Worm (Caenorhabditis elegans) whole organism, midembryonic: ENCODE measurements around the gene K11G12.6.

Experiments
- T22C8.4 ChIP-seq: fragments of 200-800 bp; sonication (Bioruptor generic); IDR thresholded peaks from 2 replicates; pipeline ENCODE4 v1.3.6; 2022; ENCODE audit warnings: missing genetic modification characterization, missing compliant biosample characterization
- cog-1 ChIP-seq: sonication (generic microtip); optimal IDR thresholded peaks from 2 replicates; lab custom pipeline; 2016; ENCODE audit warnings: missing genetic modification characterization, missing compliant biosample characterization
- flt-1 ChIP-seq: fragments of 200-800 bp; sonication (Bioruptor generic); IDR thresholded peaks from 2 replicates; pipeline ENCODE4 v1.3.6; 2022; ENCODE audit warnings: missing genetic modification characterization, missing compliant biosample characterization
- klf-2 ChIP-seq: fragments of 200-800 bp; sonication (Bioruptor generic); conservative IDR thresholded peaks from 2 replicates; pipeline ENCODE4 v1.3.6; 2022; ENCODE audit warnings: missing genetic modification reagents, missing genetic modification characterization, missing compliant biosample characterization
- med-1 ChIP-seq: sonication (generic microtip); optimal IDR thresholded peaks from 2 replicates; lab custom pipeline; 2017; ENCODE audit warnings: missing genetic modification characterization, mild to moderate bottlenecking, missing compliant biosample characterization, antibody characterized with exemption, missing genetic modification reagents; ENCODE audit not compliant: insufficient read depth
- ref-1 ChIP-seq: fragments of 200-800 bp; sonication (Bioruptor generic); conservative IDR thresholded peaks from 2 replicates; pipeline ENCODE4 v1.3.6; 2022; ENCODE audit warnings: missing genetic modification reagents, missing genetic modification characterization, missing compliant biosample characterization
- tab-1 ChIP-seq: fragments of 200-800 bp; sonication (Bioruptor generic); IDR thresholded peaks from 2 replicates; pipeline ENCODE4 v1.3.6; 2022; ENCODE audit warnings: missing genetic modification characterization, missing compliant biosample characterization
- ztf-23 ChIP-seq: fragments of 200-800 bp; sonication (Bioruptor generic); IDR thresholded peaks from 2 replicates; pipeline ENCODE4 v1.3.6; 2022; ENCODE audit warnings: missing genetic modification reagents, missing genetic modification characterization, missing compliant biosample characterization
- ztf-29 ChIP-seq: fragments of 200-800 bp; sonication (Bioruptor generic); IDR thresholded peaks from 2 replicates; pipeline ENCODE4 v1.3.6; 2022; ENCODE audit warnings: missing genetic modification reagents, missing genetic modification characterization, missing compliant biosample characterization

K11G12.6 gene

DNA sequence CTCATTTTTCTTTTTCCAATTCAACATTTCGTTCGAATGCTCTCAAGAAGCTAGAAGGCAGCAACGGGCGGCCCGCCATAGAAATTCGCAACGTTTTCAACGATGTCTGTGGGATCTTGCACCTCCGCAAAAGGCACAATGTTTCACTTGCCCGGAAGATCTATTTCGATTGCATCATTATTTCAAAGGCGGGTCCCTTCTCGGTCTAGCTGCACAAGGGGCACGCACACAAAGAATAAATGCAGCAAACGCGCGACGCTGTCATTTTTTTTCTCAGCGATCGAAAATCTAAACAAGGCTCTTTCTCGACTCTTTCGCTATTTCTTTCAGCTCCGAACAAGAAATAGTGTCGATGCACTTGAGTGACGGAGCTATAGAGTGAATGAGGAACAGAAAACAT lies 15.5 kb upstream of the K11G12.6 start:
- TF ChIP-seq flt-1: no peak
- TF ChIP-seq tab-1 (GFP tag; lab: Robert Waterston, UW): no peak
- no peak for TF ChIP-seq klf-2
- TF ChIP-seq ref-1 (GFP tag; lab: Robert Waterston, UW): no peak

ce11 chrX:6744537-6744936 lies 15.1 kb upstream of the K11G12.6 start:
- no peak for TF ChIP-seq ztf-29 (GFP tag; lab: Robert Waterston, UW)
- no peak for TF ChIP-seq flt-1
- TF ChIP-seq med-1 (GFP tag; lab: Kevin White, UChicago): no peak
- no peak for TF ChIP-seq cog-1 (tag; lab: Kevin White, UChicago)
- TF ChIP-seq ztf-23 (GFP tag; lab: Robert Waterston, UW): no peak
- TF ChIP-seq ref-1 (GFP tag; lab: Robert Waterston, UW): no peak
- TF ChIP-seq klf-2: no peak

ce11 chrX:6743853-6744346 lies 14.4 kb upstream of the K11G12.6 start:
- peak; percentile 14 for TF ChIP-seq cog-1 (tag; lab: Kevin White, UChicago)
- TF ChIP-seq ztf-29 (GFP tag; lab: Robert Waterston, UW): no peak

ce11 chrX:6743344-6743743 lies 13.9 kb upstream of the K11G12.6 start:
- TF ChIP-seq ztf-29 (GFP tag; lab: Robert Waterston, UW) (no peak), med-1 (GFP tag; lab: Kevin White, UChicago) (no peak), T22C8.4 (GFP tag; lab: Robert Waterston, UW) (no peak), flt-1 (no peak), ztf-23 (GFP tag; lab: Robert Waterston, UW) (no peak), cog-1 (tag; lab: Kevin White, UChicago) (no peak), klf-2 (no peak)

DNA sequence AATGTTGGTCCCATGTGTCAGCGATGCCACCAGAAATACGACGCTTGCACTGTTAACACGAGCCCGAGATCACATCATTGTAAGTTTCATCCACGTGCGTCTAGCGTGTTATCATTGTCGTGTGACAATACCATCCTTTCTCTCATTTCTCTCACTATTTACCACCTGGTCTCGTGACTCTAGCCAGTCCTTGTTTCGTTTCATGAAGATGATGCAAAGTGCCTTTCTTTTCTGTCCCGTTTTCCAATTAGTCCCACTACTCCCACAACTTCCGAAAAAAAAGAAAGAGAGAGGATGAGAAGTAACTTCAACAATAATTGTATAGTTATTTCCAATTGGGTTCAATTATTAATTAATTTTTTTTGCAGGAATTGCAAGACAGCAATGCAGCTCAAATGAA lies 13.4 kb upstream of the K11G12.6 start:
- TF ChIP-seq flt-1 (no peak), tab-1 (GFP tag; lab: Robert Waterston, UW) (no peak), med-1 (GFP tag; lab: Kevin White, UChicago) (no peak), klf-2 (no peak), ref-1 (GFP tag; lab: Robert Waterston, UW) (no peak)

DNA sequence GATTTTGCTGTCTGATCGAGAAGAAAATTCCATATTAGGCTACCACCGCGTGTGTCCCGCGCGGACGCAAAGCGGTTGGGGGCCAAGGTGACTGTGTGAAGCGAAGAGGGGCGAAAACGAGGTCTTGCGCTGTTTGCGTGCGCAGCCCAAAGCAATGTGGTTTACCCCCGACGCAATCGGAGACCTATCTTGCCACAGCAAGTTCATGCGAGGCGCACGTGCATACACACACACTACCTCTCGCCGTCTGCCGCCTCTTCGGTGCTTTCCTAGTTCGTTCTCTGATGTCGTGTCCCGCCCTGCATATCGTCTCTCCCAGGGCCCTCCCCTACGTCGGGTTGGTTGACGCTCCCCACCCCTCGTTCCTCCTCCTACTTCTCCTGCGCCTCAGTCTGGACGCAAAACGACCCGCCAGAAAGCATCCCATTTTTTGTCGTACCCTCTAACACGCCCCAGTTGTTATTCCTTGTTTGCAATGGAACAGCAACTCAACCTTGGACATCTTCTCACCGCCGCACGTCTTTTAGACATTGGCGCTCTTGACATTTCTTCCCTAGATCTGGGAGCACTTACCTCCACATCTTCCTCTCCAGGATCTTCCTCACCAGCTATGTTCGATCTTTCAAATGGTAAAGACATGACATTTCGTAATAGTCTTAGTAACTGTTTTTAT lies 12.7 kb upstream of the K11G12.6 start, which contains the start of gene mdl-1:
mdl-1 (plus strand) TSS at position 341 of the 673 bp plus-strand sequence.
- TF ChIP-seq T22C8.4 (GFP tag; lab: Robert Waterston, UW) (no peak), ztf-29 (GFP tag; lab: Robert Waterston, UW) (peak; percentile 45; the same call in 1 of the 2 replicates), flt-1 (peak; percentile 79), cog-1 (tag; lab: Kevin White, UChicago) (peak; percentile 90), med-1 (GFP tag; lab: Kevin White, UChicago) (no peak)

ce11 chrX:6741532-6741931 lies 12.1 kb upstream of the K11G12.6 start:
- no peak for TF ChIP-seq flt-1
- TF ChIP-seq tab-1 (GFP tag; lab: Robert Waterston, UW): no peak
- TF ChIP-seq ztf-29 (GFP tag; lab: Robert Waterston, UW): no peak
- TF ChIP-seq med-1 (GFP tag; lab: Kevin White, UChicago): no peak
- no peak for TF ChIP-seq cog-1 (tag; lab: Kevin White, UChicago)
- no peak for TF ChIP-seq T22C8.4 (GFP tag; lab: Robert Waterston, UW)
- TF ChIP-seq ztf-23 (GFP tag; lab: Robert Waterston, UW): no peak
- TF ChIP-seq ref-1 (GFP tag; lab: Robert Waterston, UW): no peak
- no peak for TF ChIP-seq klf-2

ce11 chrX:6740983-6741365 lies 11.5 kb upstream of the K11G12.6 start:
- no peak for TF ChIP-seq klf-2
- TF ChIP-seq med-1 (GFP tag; lab: Kevin White, UChicago): no peak
- no peak for TF ChIP-seq ref-1 (GFP tag; lab: Robert Waterston, UW)
- no peak for TF ChIP-seq tab-1 (GFP tag; lab: Robert Waterston, UW)
- TF ChIP-seq ztf-23 (GFP tag; lab: Robert Waterston, UW): no peak
- no peak for TF ChIP-seq cog-1 (tag; lab: Kevin White, UChicago)
- no peak for TF ChIP-seq ztf-29 (GFP tag; lab: Robert Waterston, UW)
- no peak for TF ChIP-seq flt-1
- no peak for TF ChIP-seq T22C8.4 (GFP tag; lab: Robert Waterston, UW)

DNA sequence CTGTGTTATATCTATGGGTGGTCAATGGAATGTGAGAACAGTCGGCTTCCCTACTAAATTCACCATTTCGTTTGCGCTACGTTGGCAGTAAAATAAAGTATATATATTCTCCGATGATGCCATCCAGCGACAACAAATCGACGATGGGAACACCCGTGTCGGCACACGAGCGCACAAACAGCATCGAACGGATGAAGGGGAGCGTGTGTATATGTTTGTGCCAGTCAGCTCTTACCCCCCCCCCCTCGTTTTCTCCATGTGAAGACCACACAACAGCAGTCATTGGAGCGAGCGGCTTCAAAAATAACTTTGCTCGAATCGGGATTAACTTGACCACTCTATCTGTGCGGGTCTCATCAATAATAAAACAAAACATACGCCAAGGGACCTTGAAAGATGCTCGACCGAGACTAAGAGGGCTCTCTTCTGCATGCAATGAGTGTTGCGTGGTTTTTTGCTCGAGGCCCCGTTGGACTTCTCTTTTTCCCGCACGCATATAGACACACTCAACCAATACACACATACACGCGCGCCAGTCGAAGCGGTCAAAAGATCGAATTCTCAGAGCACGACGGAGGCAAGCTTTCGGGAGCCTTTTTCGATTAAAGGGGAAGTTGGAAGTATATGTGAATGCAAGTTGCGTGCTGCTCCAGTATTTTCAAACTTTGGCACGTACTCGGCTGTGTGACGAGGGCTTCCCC lies 11.0 kb upstream of the K11G12.6 start:
- TF ChIP-seq cog-1 (tag; lab: Kevin White, UChicago) (no peak), ztf-23 (GFP tag; lab: Robert Waterston, UW) (no peak), klf-2 (no peak)
